In genomic region chr3L:12791679-12792229, dm6 we compare ENCODE assay signal across 3 fruit fly cellular contexts.
TF ChIP-seq lines count a peak whose summit lies in the region.

No protein-coding gene starts in this region.

- no peak for TF ChIP-seq CTCF in whole organism, embryonic (GFP tag; optimal IDR thresholded peaks at IDR 0.05; lab: Kevin White, UChicago)

TF ChIP-seq in whole organism, embryonic, 481 proteins besides CTCF, POLR2A, EP300 and RAD21 (continues in another document):
- TF ChIP-seq cg (GFP tag; optimal IDR thresholded peaks at IDR 0.05; lab: Kevin White, UChicago) (no peak), CG11723 (GFP tag; optimal IDR thresholded peaks at IDR 0.05; lab: Kevin White, UChicago) (no peak), nau (GFP tag; optimal IDR thresholded peaks at IDR 0.05; lab: Kevin White, UChicago) (no peak), knrl (GFP tag; IDR thresholded peaks at IDR 0.05; lab: Robert Waterston, UW; ENCODE audit: partially characterized antibody) (no peak), PHDP (tag; optimal IDR thresholded peaks at IDR 0.05; lab: Kevin White, UChicago) (no peak), tin (GFP tag; optimal IDR thresholded peaks at IDR 0.05; lab: Kevin White, UChicago) (no peak), Med (GFP tag; lab: Kevin White, UChicago) (peak; percentile 68), D19A (tag; optimal IDR thresholded peaks at IDR 0.05; lab: Kevin White, UChicago) (no peak), B-H2 (GFP tag; optimal IDR thresholded peaks at IDR 0.05; lab: Kevin White, UChicago) (peak; percentile 2), exex (tag; optimal IDR thresholded peaks at IDR 0.05; lab: Kevin White, UChicago) (peak; percentile 94), CG3995 (GFP tag; optimal IDR thresholded peaks at IDR 0.05; lab: Kevin White, UChicago) (peak; percentile 73), CG31441 (GFP tag; IDR thresholded peaks at IDR 0.05; lab: Robert Waterston, UW) (no peak), sqz (GFP tag; optimal IDR thresholded peaks at IDR 0.05; lab: Kevin White, UChicago) (no peak), sd (tag; optimal IDR thresholded peaks at IDR 0.05; lab: Kevin White, UChicago) (peak; percentile 34), mirr (GFP tag; optimal IDR thresholded peaks at IDR 0.05; lab: Kevin White, UChicago) (peak; percentile 73), Aef1 (GFP tag; IDR thresholded peaks at IDR 0.05; lab: Robert Waterston, UW) (no peak), sug (tag; optimal IDR thresholded peaks at IDR 0.05; lab: Kevin White, UChicago) (peak; percentile 43), Fer2 (tag; optimal IDR thresholded peaks at IDR 0.05; lab: Kevin White, UChicago) (no peak), nerfin-1 (tag; optimal IDR thresholded peaks at IDR 0.05; lab: Kevin White, UChicago) (no peak), CG1647 (GFP tag; optimal IDR thresholded peaks at IDR 0.05; lab: Kevin White, UChicago) (no peak), psq (GFP tag; optimal IDR thresholded peaks at IDR 0.05; lab: Kevin White, UChicago) (no peak), CG2120 (GFP tag; optimal IDR thresholded peaks at IDR 0.05; lab: Kevin White, UChicago) (no peak), ci (GFP tag; IDR thresholded peaks at IDR 0.05; lab: Robert Waterston, UW) (no peak), unc-4 (GFP tag; IDR thresholded peaks at IDR 0.05; lab: Robert Waterston, UW; ENCODE audit: partially characterized antibody) (no peak), CG6791 (GFP tag; IDR thresholded peaks at IDR 0.05; lab: Robert Waterston, UW; ENCODE audit: partially characterized antibody) (no peak), CG11398 (GFP tag; optimal IDR thresholded peaks at IDR 0.05; lab: Kevin White, UChicago) (no peak), lab (GFP tag; optimal IDR thresholded peaks at IDR 0.05; lab: Kevin White, UChicago) (no peak), CG9932 (GFP tag; IDR thresholded peaks at IDR 0.05; lab: Robert Waterston, UW) (no peak), CG4404 (GFP tag; IDR thresholded peaks at IDR 0.05; lab: Robert Waterston, UW) (no peak), oc (tag; optimal IDR thresholded peaks at IDR 0.05; lab: Kevin White, UChicago) (no peak), odd (GFP tag; optimal IDR thresholded peaks at IDR 0.05; lab: Kevin White, UChicago) (no peak), MBD-R2 (GFP tag; IDR thresholded peaks at IDR 0.05; lab: Robert Waterston, UW) (no peak)

TF ChIP-seq in whole organism, prepupa, 60 proteins besides CTCF, POLR2A, EP300 and RAD21:
- TF ChIP-seq svp (GFP tag; lab: Kevin White, UChicago): peak; percentile 36
- no peak for TF ChIP-seq CG11294 (GFP tag; IDR thresholded peaks at IDR 0.05; lab: Robert Waterston, UW)
- no peak for TF ChIP-seq CG4318 (GFP tag; optimal IDR thresholded peaks at IDR 0.05; lab: Kevin White, UChicago)
- no peak for TF ChIP-seq Sox15 (GFP tag; optimal IDR thresholded peaks at IDR 0.05; lab: Kevin White, UChicago)
- no peak for TF ChIP-seq Hr39 (GFP tag; optimal IDR thresholded peaks at IDR 0.05; lab: Kevin White, UChicago)
- no peak for TF ChIP-seq Met (GFP tag; optimal IDR thresholded peaks at IDR 0.05; lab: Kevin White, UChicago)
- TF ChIP-seq Sox102F (GFP tag; optimal IDR thresholded peaks at IDR 0.05; lab: Kevin White, UChicago): no peak
- no peak for TF ChIP-seq pdm3 (GFP tag; optimal IDR thresholded peaks at IDR 0.05; lab: Kevin White, UChicago)
- TF ChIP-seq CG11762 (GFP tag; optimal IDR thresholded peaks at IDR 0.05; lab: Kevin White, UChicago; ENCODE audit: insufficient read depth): no peak
- TF ChIP-seq CG6854 (GFP tag; optimal IDR thresholded peaks at IDR 0.05; lab: Kevin White, UChicago): no peak
- TF ChIP-seq vri (GFP tag; optimal IDR thresholded peaks at IDR 0.05; lab: Kevin White, UChicago): peak; percentile 7
- TF ChIP-seq Gug (GFP tag; IDR thresholded peaks at IDR 0.05; lab: Robert Waterston, UW): no peak
- no peak for TF ChIP-seq fd59A (GFP tag; optimal IDR thresholded peaks at IDR 0.05; lab: Kevin White, UChicago)
- TF ChIP-seq CG10669 (GFP tag; optimal IDR thresholded peaks at IDR 0.05; lab: Kevin White, UChicago): no peak
- TF ChIP-seq Eip78C (GFP tag; lab: Kevin White, UChicago): peak; percentile 10
- no peak for TF ChIP-seq esn (GFP tag; optimal IDR thresholded peaks at IDR 0.05; lab: Kevin White, UChicago)
- TF ChIP-seq CG31627 (GFP tag; optimal IDR thresholded peaks at IDR 0.05; lab: Kevin White, UChicago): no peak
- no peak for TF ChIP-seq lz (GFP tag; optimal IDR thresholded peaks at IDR 0.05; lab: Kevin White, UChicago)
- peak; percentile 46 for TF ChIP-seq Eip93F (GFP tag; optimal IDR thresholded peaks at IDR 0.05; lab: Kevin White, UChicago)
- no peak for TF ChIP-seq Blimp-1 (GFP tag; optimal IDR thresholded peaks at IDR 0.05; lab: Kevin White, UChicago)
- no peak for TF ChIP-seq CG34406 (GFP tag; optimal IDR thresholded peaks at IDR 0.05; lab: Kevin White, UChicago)
- no peak for TF ChIP-seq Sox14 (GFP tag; optimal IDR thresholded peaks at IDR 0.05; lab: Kevin White, UChicago)
- no peak for TF ChIP-seq CG10631 (GFP tag; optimal IDR thresholded peaks at IDR 0.05; lab: Kevin White, UChicago)
- no peak for TF ChIP-seq acj6 (GFP tag; optimal IDR thresholded peaks at IDR 0.05; lab: Kevin White, UChicago)

TF ChIP-seq in whole organism, wandering third instar larva, 38 proteins besides CTCF, POLR2A, EP300 and RAD21:
- TF ChIP-seq Rel (GFP tag; optimal IDR thresholded peaks at IDR 0.05; lab: Kevin White, UChicago) (no peak), Rel (tag; optimal IDR thresholded peaks at IDR 0.05; lab: Kevin White, UChicago) (no peak), Abd-B (GFP tag; optimal IDR thresholded peaks at IDR 0.05; lab: Kevin White, UChicago) (no peak), Hnf4 (GFP tag; optimal IDR thresholded peaks at IDR 0.05; lab: Kevin White, UChicago) (peak; percentile 22)
